Worm (Caenorhabditis elegans): ENCODE results near the gene ver-4.

DNA sequence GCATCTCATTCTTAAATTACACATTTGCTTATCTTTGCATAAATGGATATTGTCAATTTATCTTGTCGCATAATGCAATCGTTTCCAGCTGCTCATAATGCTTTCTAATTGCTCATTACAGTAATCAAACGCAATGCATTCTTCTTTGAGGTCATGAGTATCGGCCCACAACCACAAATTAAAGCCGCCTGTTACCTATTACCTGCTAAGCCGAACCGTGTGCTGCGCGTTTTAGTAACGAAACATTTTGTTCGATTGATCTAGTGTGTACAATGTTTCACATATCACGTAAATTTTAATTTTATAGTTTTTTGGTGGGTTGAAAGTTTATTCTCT is 51.8 kb downstream of the ver-4 start:
- TF ChIP-seq flt-1 (GFP tag; IDR thresholded peaks at IDR 0.05) (no peak), ama-1 (optimal IDR thresholded peaks at IDR 0.05) (no peak), pes-1 (GFP tag; IDR thresholded peaks at IDR 0.05) (no peak), B0310.2 (tag; optimal IDR thresholded peaks at IDR 0.05) (no peak), hmbx-1 (tag; optimal IDR thresholded peaks at IDR 0.05) (no peak), tbx-37 (GFP tag; conservative IDR thresholded peaks at IDR 0.05) (no peak), hnd-1 (tag; optimal IDR thresholded peaks at IDR 0.05) (no peak), sea-1 (GFP tag; conservative IDR thresholded peaks at IDR 0.05) (no peak), tra-4 (tag; optimal IDR thresholded peaks at IDR 0.05) (no peak), tbx-11 (GFP tag; IDR thresholded peaks at IDR 0.05) (no peak), F13C5.2 (tag; optimal IDR thresholded peaks at IDR 0.05) (no peak), hmg-4 (GFP tag; optimal IDR thresholded peaks at IDR 0.05) (no peak), ceh-36 (tag; optimal IDR thresholded peaks at IDR 0.05) (no peak), ceh-13 (GFP tag; optimal IDR thresholded peaks at IDR 0.05) (no peak)
